Worm (Caenorhabditis elegans) whole organism, early embryonic: ENCODE results near the gene ric-7.

Experiments
- B0310.2 ChIP-seq: sonication (generic microtip); optimal IDR thresholded peaks from 2 replicates; lab custom pipeline; 2016; ENCODE audit warnings: mild to moderate bottlenecking, missing genetic modification characterization, missing compliant biosample characterization
- aly-1 ChIP-seq: sonication (generic microtip); optimal IDR thresholded peaks from 2 replicates; lab custom pipeline; 2016; ENCODE audit warnings: missing genetic modification characterization, missing compliant biosample characterization
- ama-1 ChIP-seq: fragments of 150-350 bp; optimal IDR thresholded peaks from 2 replicates; lab custom pipeline; 2014
- ets-7 ChIP-seq: sonication (generic microtip); optimal IDR thresholded peaks from 2 replicates; lab custom pipeline; 2016; ENCODE audit warnings: missing genotype, missing genetic modification characterization, missing compliant biosample characterization
- flt-1 ChIP-seq: fragments of 200-800 bp; sonication (Bioruptor generic); IDR thresholded peaks from 2 replicates; pipeline ENCODE4 v1.3.6; 2022; ENCODE audit warnings: missing genetic modification characterization, missing compliant biosample characterization
- hmbx-1 ChIP-seq: sonication (generic microtip); optimal IDR thresholded peaks from 2 replicates; lab custom pipeline; 2016; ENCODE audit warnings: mild to moderate bottlenecking, missing genetic modification characterization, missing compliant biosample characterization
- scrt-1 ChIP-seq: fragments of 200-800 bp; sonication (Bioruptor generic); IDR thresholded peaks from 2 replicates; pipeline ENCODE4 v1.3.6; 2022; ENCODE audit warnings: missing genetic modification characterization, missing compliant biosample characterization
- tbx-11 ChIP-seq: fragments of 200-800 bp; sonication (Bioruptor generic); IDR thresholded peaks from 2 replicates; pipeline ENCODE4 v1.3.6; 2022; ENCODE audit warnings: missing genetic modification characterization, missing compliant biosample characterization
- tbx-37 ChIP-seq: fragments of 200-800 bp; sonication (Bioruptor generic); conservative IDR thresholded peaks from 2 replicates; pipeline ENCODE4 v1.3.6; 2022; ENCODE audit warnings: missing genetic modification reagents, missing genetic modification characterization, missing compliant biosample characterization

- TF ChIP-seq ama-1 (lab: Kevin White, UChicago) (no peak), flt-1 (GFP tag; lab: Robert Waterston, UW) (no peak), aly-1 (tag; lab: Kevin White, UChicago) (no peak), scrt-1 (GFP tag; lab: Robert Waterston, UW) (no peak), tbx-37 (no peak), hmbx-1 (tag; lab: Kevin White, UChicago) (no peak), tbx-11 (GFP tag; lab: Robert Waterston, UW) (no peak), ets-7 (no peak), B0310.2 (tag; lab: Kevin White, UChicago) (no peak)
These were observed 48.0 kb downstream of the ric-7 start for ce11 chrV:13957691-13958090.
